Worm (Caenorhabditis elegans): ENCODE data around the gene cest-12.

DNA sequence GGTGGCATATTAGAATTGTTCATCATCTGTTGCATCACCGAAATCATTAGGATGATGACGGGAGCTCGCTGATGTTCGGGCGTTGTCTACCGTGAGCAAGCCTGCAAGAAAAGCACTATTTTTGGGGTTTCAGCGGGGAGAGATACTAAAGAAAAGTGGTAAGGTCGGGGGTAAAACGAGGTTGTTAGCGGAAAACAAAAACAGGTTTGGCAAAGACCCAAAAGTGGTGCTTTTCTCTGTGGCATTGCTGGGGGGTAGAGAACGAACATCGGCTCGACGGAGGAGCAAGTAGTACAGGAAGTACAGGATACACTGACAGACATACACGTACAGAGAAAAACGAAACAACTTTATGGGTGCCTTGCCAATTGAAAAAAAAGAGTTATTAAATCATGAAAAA lies 29.9 kb downstream of the cest-12 start, which contains the start of gene php-3:
- no peak for TF ChIP-seq T22C8.4 (GFP tag; IDR thresholded peaks at IDR 0.05)
- no peak for TF ChIP-seq med-1 (GFP tag; optimal IDR thresholded peaks at IDR 0.05; ENCODE audit: insufficient read depth)
- TF ChIP-seq ztf-29 (GFP tag; IDR thresholded peaks at IDR 0.05), result no peak
- TF ChIP-seq ref-1 (GFP tag; conservative IDR thresholded peaks at IDR 0.05), result no peak
- no peak for TF ChIP-seq klf-2 (GFP tag; conservative IDR thresholded peaks at IDR 0.05)
